Fruit fly (Drosophila melanogaster): ENCODE data around the gene ppk10.

The ppk10 gene

dm6 chr2L:10466865-10467270 is 14.7 kb upstream of the ppk10 start (continued):
- TF ChIP-seq Hr78 (GFP tag; optimal IDR thresholded peaks at IDR 0.05) (peak in 1 of 2 experiments; percentile 38), CG34224 (GFP tag; IDR thresholded peaks at IDR 0.05; ENCODE audit: partially characterized antibody) (no peak), pros (GFP tag; optimal IDR thresholded peaks at IDR 0.05) (no peak), Dp (GFP tag; optimal IDR thresholded peaks at IDR 0.05) (no peak), bsh (GFP tag; optimal IDR thresholded peaks at IDR 0.05) (peak in 1 of 2 experiments; percentile 52), Ada2b (GFP tag; IDR thresholded peaks at IDR 0.05) (no peak), CG15073 (GFP tag; optimal IDR thresholded peaks at IDR 0.05) (no peak), disco-r (GFP tag; optimal IDR thresholded peaks at IDR 0.05) (peak; percentile 18), Taf1 (GFP tag; IDR thresholded peaks at IDR 0.05) (no peak), luna (GFP tag; optimal IDR thresholded peaks at IDR 0.05) (no peak), CG2875 (GFP tag; optimal IDR thresholded peaks at IDR 0.05) (peak; percentile 60), CG15514 (GFP tag; optimal IDR thresholded peaks at IDR 0.05) (peak; percentile 36), Blimp-1 (GFP tag; optimal IDR thresholded peaks at IDR 0.05) (peak; percentile 74), CG6175 (GFP tag; IDR thresholded peaks at IDR 0.05) (peak; percentile 14; the same call in 1 of the 3 replicates), jigr1 (GFP tag; IDR thresholded peaks at IDR 0.05) (0 out of 3 replicates have a peak, but pooled peaks have one; percentile 46), CG9215 (GFP tag; IDR thresholded peaks at IDR 0.05) (no peak), tll (GFP tag; optimal IDR thresholded peaks at IDR 0.05) (peak in 1 of 2 experiments; percentile 23), fru (optimal IDR thresholded peaks at IDR 0.05) (no peak), Fer3 (tag; optimal IDR thresholded peaks at IDR 0.05) (peak; percentile 40), CG31224 (GFP tag; IDR thresholded peaks at IDR 0.05) (no peak), az2 (GFP tag; optimal IDR thresholded peaks at IDR 0.05) (peak; percentile 60), CG8765 (GFP tag; IDR thresholded peaks at IDR 0.05) (no peak; the same call in 1 of the 2 replicates), CG13424 (tag; optimal IDR thresholded peaks at IDR 0.05) (peak; percentile 48), eyg (GFP tag; optimal IDR thresholded peaks at IDR 0.05) (peak; percentile 16), fd3F (GFP tag; optimal IDR thresholded peaks at IDR 0.05) (peak; percentile 2), CG10654 (GFP tag; optimal IDR thresholded peaks at IDR 0.05) (peak; percentile 49), CG1792 (GFP tag; optimal IDR thresholded peaks at IDR 0.05) (peak; percentile 37), CG8388 (GFP tag; optimal IDR thresholded peaks at IDR 0.05) (peak; percentile 65), so (GFP tag; IDR thresholded peaks at IDR 0.05) (0 out of 3 replicates have a peak, but pooled peaks have one; percentile 11), Tbp (GFP tag; optimal IDR thresholded peaks at IDR 0.05) (no peak), CG10209 (GFP tag; optimal IDR thresholded peaks at IDR 0.05) (peak; percentile 17), Drgx (GFP tag; IDR thresholded peaks at IDR 0.05) (0 out of 2 replicates have a peak, but pooled peaks have one; percentile 12), trh (GFP tag; optimal IDR thresholded peaks at IDR 0.05) (peak; percentile 8), CG8924 (tag; optimal IDR thresholded peaks at IDR 0.05) (peak; percentile 62), Abd-B (GFP tag; optimal IDR thresholded peaks at IDR 0.05) (peak; percentile 47), CG17328 (GFP tag; IDR thresholded peaks at IDR 0.05) (no peak), CG3838 (GFP tag; optimal IDR thresholded peaks at IDR 0.05) (no peak), pb (GFP tag; optimal IDR thresholded peaks at IDR 0.05) (peak; percentile 1), bcd (GFP tag; optimal IDR thresholded peaks at IDR 0.05) (peak; percentile 78), toy (GFP tag; IDR thresholded peaks at IDR 0.05) (no peak), nau (GFP tag; optimal IDR thresholded peaks at IDR 0.05) (peak; percentile 57), CG12299 (tag; optimal IDR thresholded peaks at IDR 0.05) (no peak), CG12219 (GFP tag; optimal IDR thresholded peaks at IDR 0.05) (no peak), CG12942 (GFP tag; optimal IDR thresholded peaks at IDR 0.05) (no peak), CG7745 (tag; optimal IDR thresholded peaks at IDR 0.05) (no peak), hkb (optimal IDR thresholded peaks at IDR 0.05) (no peak), hkb (GFP tag; IDR thresholded peaks at IDR 0.05) (peak; percentile 28; the same call in 1 of the 2 replicates), yki (optimal IDR thresholded peaks at IDR 0.05) (no peak), CG9817 (tag; optimal IDR thresholded peaks at IDR 0.05) (peak; percentile 10), gfzf (GFP tag; optimal IDR thresholded peaks at IDR 0.05) (no peak), CG13624 (GFP tag; optimal IDR thresholded peaks at IDR 0.05) (peak; percentile 52)

Data from whole organism, embryonic.